Fruit fly (Drosophila melanogaster) whole organism, wandering third instar larva: ENCODE data around the gene CG13659.

Experiments
- CG32264 ChIP-seq: fragments of 200-800 bp; sonication (Bioruptor generic); optimal IDR thresholded peaks from 2 replicates; lab custom pipeline; 2016; ENCODE audit warnings: missing biosample characterization, missing genetic modification characterization
- CG9705 ChIP-seq: fragments of 200-800 bp; sonication (Bioruptor generic); optimal IDR thresholded peaks from 2 replicates; lab custom pipeline; 2018; ENCODE audit warnings: missing biosample characterization, mild to moderate bottlenecking, missing genetic modification characterization
- CrebA ChIP-seq: fragments of 200-800 bp; sonication (Bioruptor generic); optimal IDR thresholded peaks from 2 replicates; lab custom pipeline; 2016; ENCODE audit warnings: missing biosample characterization, mild to moderate bottlenecking, missing genetic modification characterization, borderline replicate concordance
- Dfd ChIP-seq: fragments of >200 bp; optimal IDR thresholded peaks from 2 replicates; lab custom pipeline; 2017; ENCODE audit warnings: missing biosample characterization, missing genetic modification characterization
- Dif ChIP-seq: fragments of 200-275, 200-300 bp; sonication (Bioruptor generic); optimal IDR thresholded peaks from 2 replicates; lab custom pipeline; 2018; ENCODE audit warnings: missing biosample characterization, missing genetic modification characterization; ENCODE audit not compliant: partially characterized antibody
- HLH106 ChIP-seq: fragments of 200-800 bp; optimal IDR thresholded peaks from 3 replicates; lab custom pipeline; 2019; ENCODE audit warnings: missing biosample characterization, mild to moderate bottlenecking, missing genetic modification characterization, moderate library complexity
- Hnf4 ChIP-seq: fragments of 200-800 bp; sonication (Bioruptor generic); optimal IDR thresholded peaks from 2 replicates; lab custom pipeline; 2016; ENCODE audit warnings: missing biosample characterization, mild to moderate bottlenecking, missing genetic modification characterization
- Hr78 ChIP-seq: fragments of >200 bp; optimal IDR thresholded peaks from 2 replicates; lab custom pipeline; 2017; ENCODE audit warnings: missing biosample characterization, missing genetic modification characterization
- Hr83 ChIP-seq: fragments of 200-300 bp; sonication (Bioruptor generic); optimal IDR thresholded peaks from 2 replicates; lab custom pipeline; 2016; ENCODE audit warnings: missing biosample characterization, mild to moderate bottlenecking, missing genetic modification characterization, moderate library complexity; ENCODE audit not compliant: poor library complexity, severe bottlenecking
- Jra ChIP-seq: sonication (Bioruptor generic); optimal IDR thresholded peaks from 2 replicates; lab custom pipeline; 2016; ENCODE audit warnings: missing biosample characterization, missing genetic modification characterization
- Mio ChIP-seq: sonication (Bioruptor generic); optimal IDR thresholded peaks from 2 replicates; lab custom pipeline; 2016; ENCODE audit warnings: missing biosample characterization, missing genetic modification characterization
- Myc ChIP-seq: fragments of >200 bp; optimal IDR thresholded peaks from 2 replicates; lab custom pipeline; 2017
- OdsH ChIP-seq: fragments of 200-800 bp; sonication (Bioruptor generic); optimal IDR thresholded peaks from 2 replicates; lab custom pipeline; 2016; ENCODE audit warnings: missing biosample characterization, mild to moderate bottlenecking, missing genetic modification characterization
- Rel ChIP-seq, 2 experiments: fragments of 200-800 bp; sonication (Bioruptor generic) in 1 of 2; optimal IDR thresholded peaks; 2 replicates in 1 of 2; 3 replicates in 1 of 2; lab custom pipeline; 2016 to 2019; ENCODE audit warnings: mild to moderate bottlenecking in 2 of 2, missing biosample characterization in 2 of 2, missing genetic modification characterization in 2 of 2, moderate library complexity in 1 of 2
- Sp1 ChIP-seq: fragments of 200-800 bp; sonication (Bioruptor generic); optimal IDR thresholded peaks from 3 replicates; lab custom pipeline; 2019; ENCODE audit warnings: missing biosample characterization, mild to moderate bottlenecking, missing genetic modification characterization, moderate library complexity
- Vsx2 ChIP-seq: fragments of 200-300, 225-300 bp; sonication (Bioruptor generic); optimal IDR thresholded peaks from 2 replicates; lab custom pipeline; 2018; ENCODE audit warnings: missing biosample characterization, missing genetic modification characterization; ENCODE audit not compliant: partially characterized antibody
- br ChIP-seq: fragments of 200-800 bp; sonication (Bioruptor generic); optimal IDR thresholded peaks from 2 replicates; lab custom pipeline; 2016; ENCODE audit warnings: missing biosample characterization, missing genetic modification characterization
- brk ChIP-seq: fragments of 200-800 bp; sonication (Bioruptor generic); optimal IDR thresholded peaks from 2 replicates; lab custom pipeline; 2016; ENCODE audit warnings: missing biosample characterization, mild to moderate bottlenecking, missing genetic modification characterization
- dl ChIP-seq, 2 experiments: fragments of 175-275, 200-275 bp in 1 of 2; fragments of 200-275 bp in 1 of 2; sonication (Bioruptor generic); optimal IDR thresholded peaks; lab custom pipeline; 2018; ENCODE audit warnings: mild to moderate bottlenecking in 2 of 2, missing biosample characterization in 2 of 2, missing genetic modification characterization in 2 of 2, moderate library complexity in 2 of 2; ENCODE audit not compliant: partially characterized antibody in 2 of 2, insufficient read depth in 1 of 2
- dmrt93B ChIP-seq: fragments of 200-800 bp; sonication (Bioruptor generic); optimal IDR thresholded peaks from 2 replicates; lab custom pipeline; 2018; ENCODE audit warnings: missing biosample characterization, mild to moderate bottlenecking, missing genetic modification characterization
- dsf ChIP-seq: sonication (Bioruptor generic); optimal IDR thresholded peaks from 2 replicates; lab custom pipeline; 2016; ENCODE audit warnings: missing biosample characterization, missing genetic modification characterization, borderline replicate concordance
- ey ChIP-seq: fragments of 200-800 bp; sonication (Bioruptor generic); optimal IDR thresholded peaks from 2 replicates; lab custom pipeline; 2016; ENCODE audit warnings: missing biosample characterization, missing genetic modification characterization
- fru ChIP-seq: fragments of 200-800 bp; sonication (Bioruptor generic); optimal IDR thresholded peaks from 3 replicates; lab custom pipeline; 2016; ENCODE audit warnings: missing biosample characterization, mild to moderate bottlenecking, missing genetic modification characterization
- jim ChIP-seq: fragments of 175-275, 200-325 bp; sonication (Bioruptor generic); optimal IDR thresholded peaks from 2 replicates; lab custom pipeline; 2016; ENCODE audit warnings: missing biosample characterization, mild to moderate bottlenecking, missing genetic modification characterization
- lola ChIP-seq: fragments of >200 bp; optimal IDR thresholded peaks from 2 replicates; lab custom pipeline; 2017; ENCODE audit warnings: missing biosample characterization, missing genetic modification characterization
- pan ChIP-seq: fragments of >200 bp; optimal IDR thresholded peaks from 2 replicates; lab custom pipeline; 2017
- psq ChIP-seq: fragments of 200-800 bp; sonication (Bioruptor generic); optimal IDR thresholded peaks from 3 replicates; lab custom pipeline; 2017; ENCODE audit warnings: missing biosample characterization, mild to moderate bottlenecking, missing genetic modification characterization, moderate library complexity
- rgr ChIP-seq: fragments of 200-800 bp; sonication (Bioruptor generic); optimal IDR thresholded peaks from 3 replicates; lab custom pipeline; 2016; ENCODE audit warnings: missing biosample characterization, mild to moderate bottlenecking, missing genetic modification characterization
- sage ChIP-seq: fragments of 200-800 bp; sonication (Bioruptor generic); optimal IDR thresholded peaks from 2 replicates; lab custom pipeline; 2016; ENCODE audit warnings: missing biosample characterization, mild to moderate bottlenecking, missing genetic modification characterization
- sv ChIP-seq: fragments of 200-800 bp; sonication (Bioruptor generic); optimal IDR thresholded peaks from 3 replicates; lab custom pipeline; 2016; ENCODE audit warnings: missing biosample characterization, missing genetic modification characterization
- tai ChIP-seq: sonication (Bioruptor generic); optimal IDR thresholded peaks from 2 replicates; lab custom pipeline; 2016; ENCODE audit warnings: missing biosample characterization, missing genetic modification characterization
- woc ChIP-seq: sonication (Bioruptor generic); optimal IDR thresholded peaks from 2 replicates; lab custom pipeline; 2016; ENCODE audit warnings: missing biosample characterization, mild to moderate bottlenecking, missing genetic modification characterization

Gene CG13659

dm6 chr3R:25331103-25331502, 30.4 kb downstream of the CG13659 start, which contains the start of gene CHKov2:
Gene CHKov2 (minus strand): TSS chr3R:25331203.
- TF ChIP-seq Jra (GFP tag; lab: Kevin White, UChicago) (no peak), Dif (GFP tag; lab: Kevin White, UChicago) (no peak), Rel (GFP tag; optimal IDR thresholded peaks at IDR 0.05; lab: Kevin White, UChicago) (no peak), Rel (tag; optimal IDR thresholded peaks at IDR 0.05; lab: Kevin White, UChicago) (no peak), Hnf4 (GFP tag; lab: Kevin White, UChicago) (no peak), dl (GFP tag; optimal IDR thresholded peaks at IDR 0.05; lab: Kevin White, UChicago; ENCODE audit: insufficient read depth in 1 of 2, partially characterized antibody in 2 of 2) (no peak), Sp1 (GFP tag; lab: Kevin White, UChicago) (no peak), sage (GFP tag; lab: Kevin White, UChicago) (no peak), Myc (lab: Kevin White, UChicago) (no peak), fru (GFP tag; lab: Kevin White, UChicago) (no peak), jim (GFP tag; lab: Kevin White, UChicago) (no peak), Hr78 (GFP tag; lab: Kevin White, UChicago) (no peak), sv (GFP tag; lab: Kevin White, UChicago) (no peak), CrebA (GFP tag; lab: Kevin White, UChicago) (no peak), dmrt93B (GFP tag; lab: Kevin White, UChicago) (no peak), Mio (no peak), rgr (no peak), tai (GFP tag; lab: Kevin White, UChicago) (no peak), ey (no peak), CG9705 (GFP tag; lab: Kevin White, UChicago) (no peak)

- TF ChIP-seq woc = no peak
- no peak for TF ChIP-seq lola
- peak; percentile 18 for TF ChIP-seq Hr83 (GFP tag; lab: Kevin White, UChicago)
- TF ChIP-seq psq (GFP tag; lab: Kevin White, UChicago) = no peak
Measured at dm6 chr3R:25335065-25335464, 34.4 kb downstream of the CG13659 start, which contains the start of the genes CG10669 and CG11902. Gene CG10669 (minus strand): TSS chr3R:25335243. Gene CG11902 (plus strand): TSS chr3R:25335257.

dm6 chr3R:25339952-25340351, 39.3 kb downstream of the CG13659 start, which contains the start of gene rha:
Gene rha (plus strand): TSS chr3R:25340252.
- TF ChIP-seq Vsx2 (GFP tag; lab: Kevin White, UChicago) (no peak), jim (GFP tag; lab: Kevin White, UChicago) (no peak), Hr78 (GFP tag; lab: Kevin White, UChicago) (no peak), Mio (no peak), OdsH (GFP tag; lab: Kevin White, UChicago) (no peak), rgr (no peak), ey (no peak), Rel (GFP tag; optimal IDR thresholded peaks at IDR 0.05; lab: Kevin White, UChicago) (no peak), Rel (tag; optimal IDR thresholded peaks at IDR 0.05; lab: Kevin White, UChicago) (no peak), Myc (lab: Kevin White, UChicago) (no peak), pan (lab: Kevin White, UChicago) (no peak), fru (GFP tag; lab: Kevin White, UChicago) (no peak), sage (GFP tag; lab: Kevin White, UChicago) (no peak), CG9705 (GFP tag; lab: Kevin White, UChicago) (no peak), Dfd (GFP tag; lab: Kevin White, UChicago) (no peak), dsf (no peak), HLH106 (no peak), br (GFP tag; lab: Kevin White, UChicago) (no peak), brk (no peak)

- TF ChIP-seq woc (no peak), lola (no peak), brk (no peak), CG32264 (GFP tag; lab: Kevin White, UChicago) (no peak), sv (GFP tag; lab: Kevin White, UChicago) (no peak), CG9705 (GFP tag; lab: Kevin White, UChicago) (no peak), HLH106 (no peak), Mio (no peak), sage (GFP tag; lab: Kevin White, UChicago) (no peak), dsf (no peak), Dif (GFP tag; lab: Kevin White, UChicago) (no peak)
- TF ChIP-seq, all 38 proteins: peak for 0
Measured at dm6 chr3R:25346899-25347298, 46.2 kb downstream of the CG13659 start, which contains the start of gene tobi. Gene tobi (minus strand): TSS chr3R:25346921.
